Fruit fly (Drosophila melanogaster) whole organism, wandering third instar larva: ENCODE measurements around the gene CG43740.

Source experiments
- Abd-B ChIP-seq: fragments of >200 bp; optimal IDR thresholded peaks from 2 replicates; lab custom pipeline; 2017; ENCODE audit warnings: missing biosample characterization, missing genetic modification characterization
- Rel ChIP-seq, 2 experiments: fragments of 200-800 bp; sonication (Bioruptor generic) in 1 of 2; optimal IDR thresholded peaks; 2 replicates in 1 of 2; 3 replicates in 1 of 2; lab custom pipeline; 2016 to 2019; ENCODE audit warnings: mild to moderate bottlenecking in 2 of 2, missing biosample characterization in 2 of 2, missing genetic modification characterization in 2 of 2, moderate library complexity in 1 of 2
- br ChIP-seq: fragments of 200-800 bp; sonication (Bioruptor generic); optimal IDR thresholded peaks from 2 replicates; lab custom pipeline; 2016; ENCODE audit warnings: missing biosample characterization, missing genetic modification characterization
- brk ChIP-seq: fragments of 200-800 bp; sonication (Bioruptor generic); optimal IDR thresholded peaks from 2 replicates; lab custom pipeline; 2016; ENCODE audit warnings: missing biosample characterization, mild to moderate bottlenecking, missing genetic modification characterization
- ey ChIP-seq: fragments of 200-800 bp; sonication (Bioruptor generic); optimal IDR thresholded peaks from 2 replicates; lab custom pipeline; 2016; ENCODE audit warnings: missing biosample characterization, missing genetic modification characterization
- foxo ChIP-seq, 2 experiments: fragments of 200-800 bp; sonication (Bioruptor generic); optimal IDR thresholded peaks; 2 replicates in 1 of 2; 3 replicates in 1 of 2; lab custom pipeline; 2016 to 2017; ENCODE audit warnings: missing biosample characterization in 2 of 2, missing genetic modification characterization in 2 of 2
- jim ChIP-seq: fragments of 175-275, 200-325 bp; sonication (Bioruptor generic); optimal IDR thresholded peaks from 2 replicates; lab custom pipeline; 2016; ENCODE audit warnings: missing biosample characterization, mild to moderate bottlenecking, missing genetic modification characterization
- woc ChIP-seq: sonication (Bioruptor generic); optimal IDR thresholded peaks from 2 replicates; lab custom pipeline; 2016; ENCODE audit warnings: missing biosample characterization, mild to moderate bottlenecking, missing genetic modification characterization

DNA sequence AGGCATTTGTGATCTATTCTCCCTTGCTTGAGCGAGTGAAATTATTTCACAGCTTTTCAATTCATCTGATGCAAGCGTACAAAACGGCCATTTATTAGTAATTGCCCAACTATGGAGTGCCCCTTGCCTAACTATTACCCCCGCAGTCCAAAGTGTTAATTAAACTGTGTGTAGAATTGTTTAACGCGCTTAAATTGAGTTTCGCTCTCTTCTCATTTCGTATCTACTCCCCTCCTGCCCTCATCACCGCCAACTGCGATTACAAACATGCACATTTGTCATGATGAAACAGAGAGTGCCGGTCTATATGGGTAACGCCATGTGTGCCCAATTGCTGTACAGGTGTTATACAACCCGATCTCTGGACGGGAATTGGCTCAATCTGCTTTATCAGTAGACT is 36.3 kb downstream of the CG43740 start:
- TF ChIP-seq br (GFP tag; lab: Kevin White, UChicago) = no peak
- no peak for TF ChIP-seq jim (GFP tag; lab: Kevin White, UChicago)
- no peak for TF ChIP-seq Abd-B (GFP tag; lab: Kevin White, UChicago)
- no peak for TF ChIP-seq brk (GFP tag; lab: Kevin White, UChicago)
- TF ChIP-seq woc (GFP tag; lab: Kevin White, UChicago) = no peak
- no peak for TF ChIP-seq ey (GFP tag; lab: Kevin White, UChicago)
- TF ChIP-seq foxo (GFP tag; optimal IDR thresholded peaks at IDR 0.05; lab: Kevin White, UChicago) = no peak
- no peak for TF ChIP-seq Rel (GFP tag; optimal IDR thresholded peaks at IDR 0.05; lab: Kevin White, UChicago)
- no peak for TF ChIP-seq Rel (tag; optimal IDR thresholded peaks at IDR 0.05; lab: Kevin White, UChicago)
